Worm (Caenorhabditis elegans) whole organism, young adult: ENCODE results near the gene cyp-33E1.
A peak's percentile ranks its signal among the peaks of the same experiment; 100 is the strongest.

ENCODE experiments used
- B0336.3 ChIP-seq: fragments of 200-800 bp; sonication (Bioruptor generic); IDR thresholded peaks from 2 replicates; pipeline ENCODE4 v1.3.6; 2022; ENCODE audit warnings: missing genetic modification characterization, missing compliant biosample characterization
- C06A6.2 ChIP-seq: fragments of 200-800 bp; sonication (Bioruptor generic); conservative IDR thresholded peaks from 2 replicates; pipeline ENCODE4 v1.3.6; 2022; ENCODE audit warnings: missing genetic modification characterization, missing compliant biosample characterization
- F37B4.10 ChIP-seq: fragments of 200-800 bp; sonication (Bioruptor generic); IDR thresholded peaks from 2 replicates; pipeline ENCODE4 v1.3.6; 2022; ENCODE audit warnings: missing genetic modification characterization, missing compliant biosample characterization
- F39B2.1 ChIP-seq: fragments of 200-800 bp; sonication (Bioruptor generic); IDR thresholded peaks from 2 replicates; pipeline ENCODE4 v1.3.6; 2022; ENCODE audit warnings: missing genetic modification reagents, missing genetic modification characterization, missing compliant biosample characterization
- F55B11.4 ChIP-seq: sonication (generic microtip); optimal IDR thresholded peaks from 2 replicates; lab custom pipeline; 2016; ENCODE audit warnings: missing compliant biosample characterization, missing genetic modification characterization, borderline replicate concordance; ENCODE audit not compliant: insufficient read depth
- F57A8.1 ChIP-seq: fragments of 200-800 bp; sonication (Bioruptor generic); optimal IDR thresholded peaks from 2 replicates; lab custom pipeline; 2018; ENCODE audit warnings: mild to moderate bottlenecking, missing genetic modification characterization, moderate library complexity, missing compliant biosample characterization
- K11D2.4 ChIP-seq: fragments of 200-800 bp; sonication (Bioruptor generic); IDR thresholded peaks from 2 replicates; pipeline ENCODE4 v1.3.6; 2022; ENCODE audit warnings: missing genetic modification reagents, missing genetic modification characterization, missing compliant biosample characterization
- K12H6.12 ChIP-seq: fragments of 200-800 bp; sonication (Bioruptor generic); optimal IDR thresholded peaks from 2 replicates; lab custom pipeline; 2018; ENCODE audit warnings: mild to moderate bottlenecking, missing genetic modification characterization, missing compliant biosample characterization
- Y53F4B.3 ChIP-seq: fragments of 200-800 bp; sonication (Bioruptor generic); IDR thresholded peaks from 2 replicates; pipeline ENCODE4 v1.3.6; 2022; ENCODE audit warnings: missing genetic modification reagents, missing genetic modification characterization, missing compliant biosample characterization
- Y53G8AR.9 ChIP-seq: fragments of 200-800 bp; sonication (Bioruptor generic); conservative IDR thresholded peaks from 2 replicates; pipeline ENCODE4 v1.3.6; 2022; ENCODE audit warnings: missing genetic modification reagents, missing genetic modification characterization, missing compliant biosample characterization
- Y95B8A.8 ChIP-seq: fragments of 200-800 bp; sonication (Bioruptor generic); IDR thresholded peaks from 2 replicates; pipeline ENCODE4 v1.3.6; 2022; ENCODE audit warnings: missing genetic modification reagents, missing genetic modification characterization, missing compliant biosample characterization
- ZK185.1 ChIP-seq: sonication (generic microtip); optimal IDR thresholded peaks from 2 replicates; lab custom pipeline; 2016; ENCODE audit warnings: mild to moderate bottlenecking, missing genetic modification characterization, missing compliant biosample characterization; ENCODE audit not compliant: poor library complexity, severe bottlenecking
- akir-1 ChIP-seq: fragments of 200-800 bp; sonication (Bioruptor generic); optimal IDR thresholded peaks from 2 replicates; lab custom pipeline; 2018; ENCODE audit warnings: mild to moderate bottlenecking, missing genetic modification characterization, moderate library complexity, missing compliant biosample characterization
- atf-7 ChIP-seq: sonication (generic microtip); optimal IDR thresholded peaks from 2 replicates; lab custom pipeline; 2017; ENCODE audit warnings: mild to moderate bottlenecking, missing genetic modification characterization, missing compliant biosample characterization
- attf-5 ChIP-seq: fragments of 200-800 bp; sonication (Bioruptor generic); optimal IDR thresholded peaks from 2 replicates; lab custom pipeline; 2018; ENCODE audit warnings: mild to moderate bottlenecking, missing genetic modification characterization, missing compliant biosample characterization
- bed-1 ChIP-seq: fragments of 200-800 bp; sonication (Bioruptor generic); IDR thresholded peaks from 2 replicates; pipeline ENCODE4 v1.3.6; 2022; ENCODE audit warnings: missing genetic modification reagents, missing genetic modification characterization, missing compliant biosample characterization
- ccch-3 ChIP-seq: fragments of 200-800 bp; sonication (Bioruptor generic); optimal IDR thresholded peaks from 2 replicates; lab custom pipeline; 2018; ENCODE audit warnings: mild to moderate bottlenecking, missing genetic modification characterization, missing compliant biosample characterization
- cebp-1 ChIP-seq, 2 experiments: fragments of 200-800 bp in 1 of 2; sonication (Bioruptor generic) in 1 of 2; sonication (generic microtip) in 1 of 2; IDR thresholded peaks in 1 of 2; optimal IDR thresholded peaks in 1 of 2; 2 replicates each; pipeline versions ENCODE4 v1.3.6 to Lab custom; 2017 to 2022; ENCODE audit warnings: missing compliant biosample characterization in 2 of 2, missing genetic modification characterization in 2 of 2, mild to moderate bottlenecking in 1 of 2, missing genetic modification reagents in 1 of 2, moderate library complexity in 1 of 2
- ceh-40 ChIP-seq: fragments of 200-800 bp; sonication (Bioruptor generic); IDR thresholded peaks from 2 replicates; pipeline ENCODE4 v1.3.6; 2022; ENCODE audit warnings: missing genetic modification characterization, missing compliant biosample characterization
- ceh-58 ChIP-seq: fragments of 200-800 bp; sonication (Bioruptor generic); IDR thresholded peaks from 2 replicates; pipeline ENCODE4 v1.3.6; 2022; ENCODE audit warnings: missing genetic modification characterization, missing compliant biosample characterization
- die-1 ChIP-seq: sonication (generic microtip); optimal IDR thresholded peaks from 2 replicates; lab custom pipeline; 2016; ENCODE audit warnings: missing genotype, mild to moderate bottlenecking, missing genetic modification characterization, missing compliant biosample characterization
- dox-1 ChIP-seq: fragments of 200-800 bp; sonication (Bioruptor generic); IDR thresholded peaks from 2 replicates; pipeline ENCODE4 v1.3.6; 2022; ENCODE audit warnings: missing genetic modification reagents, missing genetic modification characterization, missing compliant biosample characterization
- egl-44 ChIP-seq: fragments of 200-800 bp; sonication (Bioruptor generic); IDR thresholded peaks from 2 replicates; pipeline ENCODE4 v1.3.6; 2022; ENCODE audit warnings: missing genetic modification reagents, missing genetic modification characterization, missing compliant biosample characterization
- egrh-3 ChIP-seq: fragments of 200-800 bp; sonication (Bioruptor generic); IDR thresholded peaks from 2 replicates; pipeline ENCODE4 v1.3.6; 2022; ENCODE audit warnings: missing genetic modification reagents, missing genetic modification characterization, missing compliant biosample characterization
- ekl-4 ChIP-seq: fragments of 200-800 bp; sonication (Bioruptor generic); IDR thresholded peaks from 2 replicates; pipeline ENCODE4 v1.3.6; 2022; ENCODE audit warnings: missing genetic modification reagents, missing genetic modification characterization, missing compliant biosample characterization
- hlh-26 ChIP-seq: fragments of 200-800 bp; sonication (Bioruptor generic); conservative IDR thresholded peaks from 2 replicates; pipeline ENCODE4 v1.3.6; 2022; ENCODE audit warnings: missing genetic modification reagents, missing genetic modification characterization, missing compliant biosample characterization
- let-607 ChIP-seq, 2 experiments: fragments of 200-800 bp in 1 of 2; sonication (Bioruptor generic) in 1 of 2; sonication (generic microtip) in 1 of 2; optimal IDR thresholded peaks; 2 replicates each; lab custom pipeline; 2016 to 2018; ENCODE audit warnings: mild to moderate bottlenecking in 2 of 2, missing compliant biosample characterization in 2 of 2, missing genetic modification characterization in 2 of 2, moderate library complexity in 2 of 2, missing genotype in 1 of 2
- lin-26 ChIP-seq: fragments of 200-800 bp; sonication (Bioruptor generic); IDR thresholded peaks from 2 replicates; pipeline ENCODE4 v1.3.6; 2022; ENCODE audit warnings: missing genetic modification reagents, missing genetic modification characterization, missing compliant biosample characterization
- lin-40 ChIP-seq: sonication (generic microtip); optimal IDR thresholded peaks from 2 replicates; lab custom pipeline; 2016; ENCODE audit warnings: missing genetic modification characterization, mild to moderate bottlenecking, missing compliant biosample characterization, missing genotype, missing genetic modification reagents
- madf-6 ChIP-seq: fragments of 200-800 bp; sonication (Bioruptor generic); IDR thresholded peaks from 2 replicates; pipeline ENCODE4 v1.3.6; 2022; ENCODE audit warnings: missing genetic modification reagents, missing genetic modification characterization, missing compliant biosample characterization
- madf-8 ChIP-seq: fragments of 200-800 bp; sonication (Bioruptor generic); conservative IDR thresholded peaks from 2 replicates; pipeline ENCODE4 v1.3.6; 2022; ENCODE audit warnings: missing genetic modification reagents, missing genetic modification characterization, missing compliant biosample characterization
- mcd-1 ChIP-seq: fragments of 200-800 bp; sonication (Bioruptor generic); IDR thresholded peaks from 2 replicates; pipeline ENCODE4 v1.3.6; 2022; ENCODE audit warnings: missing genetic modification reagents, missing genetic modification characterization, missing compliant biosample characterization
- mel-28 ChIP-seq: sonication (generic microtip); optimal IDR thresholded peaks from 2 replicates; lab custom pipeline; 2016; ENCODE audit warnings: borderline replicate concordance, mild to moderate bottlenecking, missing genetic modification characterization, missing compliant biosample characterization
- nfya-1 ChIP-seq: sonication (generic microtip); optimal IDR thresholded peaks from 2 replicates; lab custom pipeline; 2017; ENCODE audit warnings: antibody characterized with exemption, missing compliant biosample characterization, missing genetic modification characterization, borderline replicate concordance; ENCODE audit not compliant: insufficient read depth
- nfya-2 ChIP-seq: fragments of 200-800 bp; sonication (Bioruptor generic); IDR thresholded peaks from 2 replicates; pipeline ENCODE4 v1.3.6; 2022; ENCODE audit warnings: missing genetic modification reagents, missing genetic modification characterization, missing compliant biosample characterization
- nhr-179 ChIP-seq: sonication (generic microtip); optimal IDR thresholded peaks from 2 replicates; lab custom pipeline; 2016; ENCODE audit warnings: mild to moderate bottlenecking, missing genetic modification characterization, missing compliant biosample characterization
- nhr-80 ChIP-seq: sonication (generic microtip); optimal IDR thresholded peaks from 2 replicates; lab custom pipeline; 2016; ENCODE audit warnings: missing genetic modification characterization, missing compliant biosample characterization
- nhr-90 ChIP-seq: sonication (generic microtip); optimal IDR thresholded peaks from 2 replicates; lab custom pipeline; 2016; ENCODE audit warnings: missing genotype, mild to moderate bottlenecking, missing genetic modification characterization, missing compliant biosample characterization
- pha-4 ChIP-seq: fragments of 150-350 bp; sonication (generic microtip); optimal IDR thresholded peaks from 2 replicates; lab custom pipeline; 2014; ENCODE audit warnings: missing biosample characterization, missing genetic modification reagents, missing genetic modification characterization
- somi-1 ChIP-seq: fragments of 200-800 bp; sonication (Bioruptor generic); optimal IDR thresholded peaks from 2 replicates; lab custom pipeline; 2018; ENCODE audit warnings: mild to moderate bottlenecking, missing genetic modification characterization, missing compliant biosample characterization
- unc-62 ChIP-seq: fragments of 150-350 bp; optimal IDR thresholded peaks from 2 replicates; lab custom pipeline; 2014; ENCODE audit warnings: missing biosample characterization, missing genetic modification reagents, missing genetic modification characterization
- zfh-2 ChIP-seq: fragments of 200-800 bp; sonication (Bioruptor generic); conservative IDR thresholded peaks from 2 replicates; pipeline ENCODE4 v1.3.6; 2022; ENCODE audit warnings: missing genetic modification reagents, missing genetic modification characterization, missing compliant biosample characterization
- zim-3 ChIP-seq: sonication (generic microtip); optimal IDR thresholded peaks from 2 replicates; lab custom pipeline; 2017; ENCODE audit warnings: mild to moderate bottlenecking, missing genetic modification characterization, moderate library complexity, missing compliant biosample characterization
- ztf-25 ChIP-seq: fragments of 200-800 bp; sonication (Bioruptor generic); IDR thresholded peaks from 2 replicates; pipeline ENCODE4 v1.3.6; 2022; ENCODE audit warnings: missing genetic modification reagents, missing genetic modification characterization, missing compliant biosample characterization

Gene cyp-33E1

ce11 chrIV:8629609-8630052 lies 18.8 kb downstream of the cyp-33E1 start (continued):
- TF ChIP-seq lin-26 (GFP tag; lab: Robert Waterston, UW) (no peak), madf-6 (no peak), ZK185.1 (tag; lab: Kevin White, UChicago) (no peak), F37B4.10 (GFP tag; lab: Robert Waterston, UW) (no peak), nfya-2 (GFP tag; lab: Robert Waterston, UW) (no peak), unc-62 (no peak), hlh-26 (GFP tag; lab: Robert Waterston, UW) (no peak), nfya-1 (tag; lab: Kevin White, UChicago) (no peak), nhr-90 (tag; lab: Kevin White, UChicago) (no peak), Y95B8A.8 (GFP tag; lab: Robert Waterston, UW) (no peak), zim-3 (no peak), F57A8.1 (no peak), bed-1 (GFP tag; lab: Robert Waterston, UW) (no peak), madf-8 (GFP tag; lab: Robert Waterston, UW) (no peak), nhr-179 (tag; lab: Kevin White, UChicago) (no peak), ccch-3 (GFP tag; lab: Kevin White, UChicago) (no peak), C06A6.2 (GFP tag; lab: Robert Waterston, UW) (no peak), F55B11.4 (tag; lab: Kevin White, UChicago) (no peak), egrh-3 (no peak), K12H6.12 (tag; lab: Kevin White, UChicago) (peak; percentile 77), atf-7 (no peak), mcd-1 (GFP tag; lab: Robert Waterston, UW) (0 out of 2 replicates have a peak, but pooled peaks have one; percentile 21), Y53F4B.3 (GFP tag; lab: Robert Waterston, UW) (no peak), egl-44 (GFP tag; lab: Robert Waterston, UW) (no peak), K11D2.4 (GFP tag; lab: Robert Waterston, UW) (no peak), ceh-58 (GFP tag; lab: Robert Waterston, UW) (no peak), cebp-1 (GFP tag; IDR thresholded peaks at IDR 0.05; lab: Robert Waterston, UW) (no peak), cebp-1 (tag; optimal IDR thresholded peaks at IDR 0.05; lab: Kevin White, UChicago) (peak; percentile 25), ceh-40 (GFP tag; lab: Robert Waterston, UW) (no peak), akir-1 (GFP tag; lab: Kevin White, UChicago) (no peak), attf-5 (GFP tag; lab: Kevin White, UChicago) (peak; percentile 23), F39B2.1 (GFP tag; lab: Robert Waterston, UW) (no peak)

ce11 chrIV:8628262-8628661 lies 20.1 kb downstream of the cyp-33E1 start:
- TF ChIP-seq Y53G8AR.9 (GFP tag; lab: Robert Waterston, UW): 0 out of 2 replicates have a peak, but pooled peaks have one; percentile 25
- TF ChIP-seq egl-44 (GFP tag; lab: Robert Waterston, UW): no peak
- TF ChIP-seq mel-28 (tag; lab: Kevin White, UChicago): no peak
- no peak for TF ChIP-seq ztf-25 (GFP tag; lab: Robert Waterston, UW)
- TF ChIP-seq somi-1 (GFP tag; lab: Kevin White, UChicago): no peak

- no peak for TF ChIP-seq madf-6
- peak; percentile 47 for TF ChIP-seq attf-5 (GFP tag; lab: Kevin White, UChicago)
- no peak for TF ChIP-seq let-607 (tag; optimal IDR thresholded peaks at IDR 0.05; lab: Kevin White, UChicago)
- peak; percentile 30 for TF ChIP-seq nhr-80 (tag; lab: Kevin White, UChicago)
- TF ChIP-seq K11D2.4 (GFP tag; lab: Robert Waterston, UW): peak; percentile 31; the same call in 1 of the 2 replicates
- peak; percentile 12 for TF ChIP-seq zim-3
- no peak for TF ChIP-seq cebp-1 (GFP tag; IDR thresholded peaks at IDR 0.05; lab: Robert Waterston, UW)
- TF ChIP-seq cebp-1 (tag; optimal IDR thresholded peaks at IDR 0.05; lab: Kevin White, UChicago): peak; percentile 31
- no peak for TF ChIP-seq pha-4 (tag; lab: Kevin White, UChicago)
- peak; percentile 35 for TF ChIP-seq mcd-1 (GFP tag; lab: Robert Waterston, UW)
- TF ChIP-seq zfh-2 (GFP tag; lab: Robert Waterston, UW): peak; percentile 89
- TF ChIP-seq lin-26 (GFP tag; lab: Robert Waterston, UW): peak; percentile 62; the same call in 1 of the 2 replicates
- peak; percentile 14 for TF ChIP-seq die-1 (tag; lab: Kevin White, UChicago)
- peak; percentile 35; the same call in 1 of the 2 replicates for TF ChIP-seq ekl-4
- peak; percentile 12 for TF ChIP-seq lin-40 (tag; lab: Kevin White, UChicago)
- 0 out of 2 replicates have a peak, but pooled peaks have one; percentile 28 for TF ChIP-seq B0336.3 (GFP tag; lab: Robert Waterston, UW)
- 0 out of 2 replicates have a peak, but pooled peaks have one; percentile 17 for TF ChIP-seq ztf-25 (GFP tag; lab: Robert Waterston, UW)
- peak; percentile 29; the same call in 1 of the 2 replicates for TF ChIP-seq dox-1 (GFP tag; lab: Robert Waterston, UW)
Measured at ce11 chrIV:8627328-8627727, 21.1 kb downstream of the cyp-33E1 start, which contains the start of gene F42A9.11. TSS of gene F42A9.11 (plus strand) at chrIV:8627637.
